Fruit fly (Drosophila melanogaster): Measurements from ENCODE around the gene mys.

DNA sequence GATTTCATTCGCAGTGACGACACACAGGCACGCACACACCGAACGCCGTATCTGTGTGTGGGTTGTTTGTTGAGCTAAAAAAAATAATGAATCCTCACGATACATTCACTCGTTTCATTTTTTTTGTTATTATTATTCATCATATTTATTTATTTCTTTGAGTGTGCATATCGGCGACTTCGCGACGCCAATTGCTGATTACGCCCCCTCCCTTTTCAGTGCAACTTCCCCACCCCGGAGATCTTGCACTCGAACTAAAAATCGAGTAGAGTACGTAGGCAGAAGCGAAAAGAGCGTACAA lies 685 bp downstream of the mys start:
- TF ChIP-seq psq (optimal IDR thresholded peaks at IDR 0.05): no peak
- TF ChIP-seq h (optimal IDR thresholded peaks at IDR 0.05): no peak
- TF ChIP-seq ttk (optimal IDR thresholded peaks at IDR 0.05): no peak
